Worm (Caenorhabditis elegans) whole organism, L4 larva: ENCODE data around the gene R09E10.2.

ENCODE experiments used
- Y48G9A.11 ChIP-seq: fragments of 200-800 bp; sonication (Bioruptor generic); IDR thresholded peaks from 2 replicates; pipeline ENCODE4 v1.3.6; 2022; ENCODE audit warnings: missing genetic modification reagents, missing genetic modification characterization, missing compliant biosample characterization
- ceh-44 ChIP-seq: fragments of 200-800 bp; sonication (Bioruptor generic); IDR thresholded peaks from 2 replicates; pipeline ENCODE4 v1.3.6; 2022; ENCODE audit warnings: missing genetic modification reagents, missing genetic modification characterization, missing compliant biosample characterization
- ceh-82 ChIP-seq: sonication (generic microtip); optimal IDR thresholded peaks from 2 replicates; lab custom pipeline; 2017; ENCODE audit warnings: missing biosample characterization, missing genetic modification characterization
- lir-3 ChIP-seq: sonication (generic microtip); optimal IDR thresholded peaks from 2 replicates; lab custom pipeline; 2016; ENCODE audit warnings: mild to moderate bottlenecking, missing genetic modification characterization, missing compliant biosample characterization
- nhr-237 ChIP-seq: sonication (generic microtip); optimal IDR thresholded peaks from 2 replicates; lab custom pipeline; 2017; ENCODE audit warnings: missing biosample characterization, missing genetic modification characterization
- nhr-6 ChIP-seq: fragments of 150-350 bp; optimal IDR thresholded peaks from 2 replicates; lab custom pipeline; 2014; ENCODE audit warnings: missing biosample characterization, missing genetic modification characterization
- zip-11 ChIP-seq: fragments of 200-800 bp; sonication (Bioruptor generic); IDR thresholded peaks from 2 replicates; pipeline ENCODE4 v1.3.6; 2022; ENCODE audit warnings: missing genetic modification characterization, missing compliant biosample characterization

ce11 chrIV:10273781-10274313 is 44.3 kb downstream of the R09E10.2 start, which contains the start of gene Y43C5A.3:
- TF ChIP-seq ceh-82 (no peak), nhr-6 (no peak), lir-3 (no peak), zip-11 (no peak), nhr-237 (no peak), Y48G9A.11 (no peak), ceh-44 (no peak)
